Worm (Caenorhabditis elegans) whole organism, L2 larva: ENCODE data around the gene F38B7.3.
A peak's percentile ranks its signal among the peaks of the same experiment; 100 is the strongest.

Experiments used
- C34F6.9 ChIP-seq: fragments of 150-350 bp; optimal IDR thresholded peaks from 2 replicates; lab custom pipeline; 2014; ENCODE audit warnings: missing biosample characterization, missing genetic modification characterization
- F13H6.1 ChIP-seq: sonication (generic microtip); optimal IDR thresholded peaks from 2 replicates; lab custom pipeline; 2016; ENCODE audit warnings: missing genetic modification characterization, missing compliant biosample characterization
- R02D3.7 ChIP-seq: fragments of 150-350 bp; optimal IDR thresholded peaks from 2 replicates; lab custom pipeline; 2014; ENCODE audit warnings: missing biosample characterization, missing genetic modification characterization
- Y55F3AM.14 ChIP-seq: fragments of 200-800 bp; sonication (Bioruptor generic); optimal IDR thresholded peaks from 2 replicates; lab custom pipeline; 2018; ENCODE audit warnings: mild to moderate bottlenecking, missing genetic modification characterization, missing compliant biosample characterization
- ZK546.5 ChIP-seq: sonication (generic microtip); optimal IDR thresholded peaks from 2 replicates; lab custom pipeline; 2017; ENCODE audit warnings: missing biosample characterization, missing genetic modification characterization
- alr-1 ChIP-seq: fragments of 150-350 bp; optimal IDR thresholded peaks from 2 replicates; lab custom pipeline; 2014; ENCODE audit warnings: missing biosample characterization, missing genetic modification characterization
- aly-2 ChIP-seq: fragments of 150-350 bp; optimal IDR thresholded peaks from 2 replicates; lab custom pipeline; 2014; ENCODE audit warnings: missing biosample characterization, missing genetic modification characterization
- ama-1 ChIP-seq: fragments of 150-350 bp; optimal IDR thresholded peaks from 2 replicates; lab custom pipeline; 2018; ENCODE audit warnings: inconsistent platforms
- blmp-1 ChIP-seq: sonication (generic microtip); optimal IDR thresholded peaks from 2 replicates; lab custom pipeline; 2017; ENCODE audit warnings: missing genetic modification characterization, mild to moderate bottlenecking, missing compliant biosample characterization, antibody characterized with exemption, moderate library complexity; ENCODE audit not compliant: insufficient read depth
- ceh-16 ChIP-seq: fragments of 150-350 bp; optimal IDR thresholded peaks from 2 replicates; lab custom pipeline; 2014; ENCODE audit warnings: missing biosample characterization, missing genetic modification characterization
- ceh-82 ChIP-seq: fragments of 150-350 bp; optimal IDR thresholded peaks from 2 replicates; lab custom pipeline; 2014; ENCODE audit warnings: missing biosample characterization, missing genetic modification characterization
- crh-2 ChIP-seq: sonication (generic microtip); optimal IDR thresholded peaks from 2 replicates; lab custom pipeline; 2017; ENCODE audit warnings: missing biosample characterization, missing genetic modification characterization
- dmd-4 ChIP-seq: sonication (generic microtip); optimal IDR thresholded peaks from 2 replicates; lab custom pipeline; 2017; ENCODE audit warnings: missing biosample characterization, missing genetic modification characterization
- egl-27 ChIP-seq: sonication (generic microtip); optimal IDR thresholded peaks from 3 replicates; lab custom pipeline; 2017; ENCODE audit warnings: missing biosample characterization, missing genetic modification reagents, missing genetic modification characterization
- elt-1 ChIP-seq: fragments of 150-350 bp; optimal IDR thresholded peaks from 2 replicates; lab custom pipeline; 2014; ENCODE audit warnings: missing biosample characterization, missing genetic modification characterization
- elt-3 ChIP-seq: sonication (generic microtip); optimal IDR thresholded peaks from 2 replicates; lab custom pipeline; 2017; ENCODE audit warnings: missing biosample characterization, missing genetic modification characterization
- fos-1 ChIP-seq: fragments of 150-350 bp; optimal IDR thresholded peaks from 2 replicates; lab custom pipeline; 2014; ENCODE audit warnings: missing biosample characterization, missing genetic modification characterization
- gmeb-1 ChIP-seq: fragments of 150-350 bp; optimal IDR thresholded peaks from 2 replicates; lab custom pipeline; 2014; ENCODE audit warnings: missing biosample characterization, missing genetic modification characterization
- lin-11 ChIP-seq: fragments of 150-350 bp; sonication (generic microtip); optimal IDR thresholded peaks from 2 replicates; lab custom pipeline; 2014; ENCODE audit warnings: missing biosample characterization, missing genetic modification characterization, inconsistent platforms, mixed read lengths
- lin-13 ChIP-seq: fragments of 150-350 bp; optimal IDR thresholded peaks from 2 replicates; lab custom pipeline; 2014; ENCODE audit warnings: missing biosample characterization, missing genetic modification reagents, missing genetic modification characterization
- lin-39 ChIP-seq: fragments of 150-350 bp; optimal IDR thresholded peaks from 2 replicates; lab custom pipeline; 2014; ENCODE audit warnings: missing biosample characterization, missing genetic modification reagents, missing genetic modification characterization
- lsy-2 ChIP-seq, 2 experiments: fragments of 150-350 bp in 1 of 2; sonication (generic microtip) in 1 of 2; optimal IDR thresholded peaks; 2 replicates each; lab custom pipeline; 2014 to 2017; ENCODE audit warnings: missing biosample characterization in 2 of 2, missing genetic modification characterization in 2 of 2
- mab-5 ChIP-seq: fragments of 150-350 bp; optimal IDR thresholded peaks from 2 replicates; lab custom pipeline; 2014; ENCODE audit warnings: missing biosample characterization, missing genetic modification characterization
- mbf-1 ChIP-seq: sonication (generic microtip); optimal IDR thresholded peaks from 2 replicates; lab custom pipeline; 2017; ENCODE audit warnings: missing biosample characterization, missing genetic modification characterization
- mdl-1 ChIP-seq, 2 experiments: fragments of 150-350 bp in 1 of 2; sonication (generic microtip) in 1 of 2; optimal IDR thresholded peaks; 2 replicates each; lab custom pipeline; 2017; ENCODE audit warnings: missing biosample characterization in 2 of 2, missing genetic modification characterization in 2 of 2
- nhr-10 ChIP-seq: sonication (generic microtip); optimal IDR thresholded peaks from 2 replicates; lab custom pipeline; 2017; ENCODE audit warnings: missing biosample characterization, missing genetic modification characterization
- nhr-11 ChIP-seq: fragments of 150-350 bp; optimal IDR thresholded peaks from 2 replicates; lab custom pipeline; 2014; ENCODE audit warnings: missing biosample characterization, missing genetic modification characterization
- nhr-12 ChIP-seq: fragments of 150-350 bp; optimal IDR thresholded peaks from 2 replicates; lab custom pipeline; 2014; ENCODE audit warnings: missing biosample characterization, missing genetic modification characterization
- nhr-129 ChIP-seq: fragments of 150-350 bp; optimal IDR thresholded peaks from 2 replicates; lab custom pipeline; 2014; ENCODE audit warnings: missing biosample characterization, missing genetic modification characterization
- nhr-21 ChIP-seq: fragments of 150-350 bp; optimal IDR thresholded peaks from 2 replicates; lab custom pipeline; 2014; ENCODE audit warnings: missing biosample characterization, missing genetic modification characterization
- nhr-23 ChIP-seq: fragments of 150-350 bp; optimal IDR thresholded peaks from 2 replicates; lab custom pipeline; 2014; ENCODE audit warnings: missing biosample characterization, missing genetic modification reagents, missing genetic modification characterization
- nhr-237 ChIP-seq: fragments of 150-350 bp; optimal IDR thresholded peaks from 2 replicates; lab custom pipeline; 2014; ENCODE audit warnings: missing biosample characterization, missing genetic modification characterization
- nhr-25 ChIP-seq: fragments of 150-350 bp; sonication (generic microtip); optimal IDR thresholded peaks from 3 replicates; lab custom pipeline; 2014; ENCODE audit warnings: missing biosample characterization, missing genetic modification characterization
- nhr-6 ChIP-seq: fragments of 150-350 bp; optimal IDR thresholded peaks from 2 replicates; lab custom pipeline; 2014; ENCODE audit warnings: missing biosample characterization, missing genetic modification characterization
- nhr-77 ChIP-seq: fragments of 150-350 bp; optimal IDR thresholded peaks from 2 replicates; lab custom pipeline; 2014; ENCODE audit warnings: missing biosample characterization, missing genetic modification characterization
- peb-1 ChIP-seq: fragments of 150-350 bp; optimal IDR thresholded peaks from 2 replicates; lab custom pipeline; 2014; ENCODE audit warnings: missing biosample characterization, missing genetic modification characterization
- sem-4 ChIP-seq: fragments of 150-350 bp; optimal IDR thresholded peaks from 2 replicates; lab custom pipeline; 2014; ENCODE audit warnings: missing biosample characterization, missing genetic modification reagents, missing genetic modification characterization
- skn-1 ChIP-seq: sonication (generic microtip); optimal IDR thresholded peaks from 2 replicates; lab custom pipeline; 2017; ENCODE audit warnings: missing biosample characterization, missing genetic modification characterization
- sma-3 ChIP-seq: sonication (generic microtip); optimal IDR thresholded peaks from 2 replicates; lab custom pipeline; 2016; ENCODE audit warnings: missing genetic modification reagents, missing genetic modification characterization, missing compliant biosample characterization
- sma-9 ChIP-seq, 2 experiments: fragments of 150-350 bp in 1 of 2; sonication (generic microtip) in 1 of 2; optimal IDR thresholded peaks; 2 replicates each; lab custom pipeline; 2014 to 2016; ENCODE audit warnings: missing genetic modification characterization in 2 of 2, mild to moderate bottlenecking in 1 of 2, missing biosample characterization in 1 of 2, missing compliant biosample characterization in 1 of 2, missing genetic modification reagents in 1 of 2, moderate library complexity in 1 of 2
- snpc-4 ChIP-seq: fragments of 150-350 bp; optimal IDR thresholded peaks from 2 replicates; lab custom pipeline; 2014; ENCODE audit warnings: missing biosample characterization, missing genetic modification characterization
- unc-39 ChIP-seq: fragments of 150-350 bp; optimal IDR thresholded peaks from 2 replicates; lab custom pipeline; 2014; ENCODE audit warnings: missing biosample characterization, missing genetic modification characterization
- unc-55 ChIP-seq: fragments of 150-350 bp; sonication (generic microtip); optimal IDR thresholded peaks from 3 replicates; lab custom pipeline; 2014; ENCODE audit warnings: missing biosample characterization, missing genetic modification reagents, missing genetic modification characterization
- unc-62 ChIP-seq: fragments of 150-350 bp; optimal IDR thresholded peaks from 2 replicates; lab custom pipeline; 2014; ENCODE audit warnings: missing biosample characterization, missing genetic modification reagents, missing genetic modification characterization
- zag-1 ChIP-seq: fragments of 150-350 bp; optimal IDR thresholded peaks from 2 replicates; lab custom pipeline; 2014; ENCODE audit warnings: missing biosample characterization, missing genetic modification characterization
- ztf-1 ChIP-seq: fragments of 200-800 bp; sonication (Bioruptor generic); conservative IDR thresholded peaks from 2 replicates; pipeline ENCODE4 v1.3.6; 2022; ENCODE audit warnings: missing genetic modification characterization, missing compliant biosample characterization
- ztf-11 ChIP-seq: sonication (generic microtip); optimal IDR thresholded peaks from 2 replicates; lab custom pipeline; 2017; ENCODE audit warnings: missing biosample characterization, missing genetic modification characterization
- ztf-4 ChIP-seq: fragments of 150-350 bp; optimal IDR thresholded peaks from 2 replicates; lab custom pipeline; 2014; ENCODE audit warnings: missing biosample characterization, missing genetic modification characterization

Gene F38B7.3

ce11 chrV:11531100-11531499, 17.8 kb upstream of the F38B7.3 start:
- TF ChIP-seq sma-9 (GFP tag; optimal IDR thresholded peaks at IDR 0.05; lab: Kevin White, UChicago) (peak; percentile 65), sma-9 (tag; optimal IDR thresholded peaks at IDR 0.05; lab: Kevin White, UChicago) (no peak), nhr-23 (tag; lab: Kevin White, UChicago) (no peak), R02D3.7 (tag; lab: Kevin White, UChicago) (no peak), crh-2 (peak; percentile 53), unc-39 (tag; lab: Kevin White, UChicago) (no peak), F13H6.1 (tag; lab: Kevin White, UChicago) (peak; percentile 48), ama-1 (no peak), snpc-4 (peak; percentile 16), mab-5 (no peak), C34F6.9 (tag; lab: Kevin White, UChicago) (peak; percentile 24), mdl-1 (tag; optimal IDR thresholded peaks at IDR 0.05; lab: Kevin White, UChicago) (no peak), nhr-25 (tag; lab: Kevin White, UChicago) (peak; percentile 96), nhr-12 (tag; lab: Kevin White, UChicago) (no peak), nhr-11 (tag; lab: Kevin White, UChicago) (no peak), lin-13 (GFP tag; lab: Kevin White, UChicago) (no peak), zag-1 (tag; lab: Kevin White, UChicago) (no peak), lin-11 (tag; lab: Kevin White, UChicago) (no peak), aly-2 (tag; lab: Kevin White, UChicago) (no peak), sma-3 (GFP tag; lab: Kevin White, UChicago) (peak; percentile 82), fos-1 (tag; lab: Kevin White, UChicago) (peak; percentile 18), elt-3 (tag; lab: Kevin White, UChicago) (no peak), nhr-77 (tag; lab: Kevin White, UChicago) (no peak), nhr-21 (peak; percentile 47), elt-1 (tag; lab: Kevin White, UChicago) (no peak), ceh-82 (tag; lab: Kevin White, UChicago) (no peak), dmd-4 (tag; lab: Kevin White, UChicago) (no peak), skn-1 (tag; lab: Kevin White, UChicago) (no peak), gmeb-1 (no peak), nhr-237 (no peak), ztf-4 (tag; lab: Kevin White, UChicago) (peak; percentile 16), unc-62 (GFP tag; lab: Kevin White, UChicago) (no peak), peb-1 (no peak), ztf-11 (no peak), sem-4 (tag; lab: Kevin White, UChicago) (no peak), blmp-1 (tag; lab: Kevin White, UChicago) (peak; percentile 97), lsy-2 (tag; optimal IDR thresholded peaks at IDR 0.05; lab: Kevin White, UChicago) (peak in 1 of 2 experiments; percentile 45), nhr-129 (peak; percentile 80), ztf-1 (GFP tag; lab: Robert Waterston, UW) (no peak), egl-27 (peak; percentile 32), ZK546.5 (tag; lab: Kevin White, UChicago) (no peak), alr-1 (no peak), mbf-1 (tag; lab: Kevin White, UChicago) (no peak), lin-39 (no peak), unc-55 (GFP tag; lab: Kevin White, UChicago) (no peak), nhr-6 (tag; lab: Kevin White, UChicago) (peak; percentile 73), Y55F3AM.14 (GFP tag; lab: Kevin White, UChicago) (peak; percentile 45), nhr-10 (tag; lab: Kevin White, UChicago) (no peak), ceh-16 (tag; lab: Kevin White, UChicago) (peak; percentile 53)
